Fruit fly (Drosophila melanogaster): Measurements from ENCODE around the gene TpnC73F.

Gene TpnC73F

DNA sequence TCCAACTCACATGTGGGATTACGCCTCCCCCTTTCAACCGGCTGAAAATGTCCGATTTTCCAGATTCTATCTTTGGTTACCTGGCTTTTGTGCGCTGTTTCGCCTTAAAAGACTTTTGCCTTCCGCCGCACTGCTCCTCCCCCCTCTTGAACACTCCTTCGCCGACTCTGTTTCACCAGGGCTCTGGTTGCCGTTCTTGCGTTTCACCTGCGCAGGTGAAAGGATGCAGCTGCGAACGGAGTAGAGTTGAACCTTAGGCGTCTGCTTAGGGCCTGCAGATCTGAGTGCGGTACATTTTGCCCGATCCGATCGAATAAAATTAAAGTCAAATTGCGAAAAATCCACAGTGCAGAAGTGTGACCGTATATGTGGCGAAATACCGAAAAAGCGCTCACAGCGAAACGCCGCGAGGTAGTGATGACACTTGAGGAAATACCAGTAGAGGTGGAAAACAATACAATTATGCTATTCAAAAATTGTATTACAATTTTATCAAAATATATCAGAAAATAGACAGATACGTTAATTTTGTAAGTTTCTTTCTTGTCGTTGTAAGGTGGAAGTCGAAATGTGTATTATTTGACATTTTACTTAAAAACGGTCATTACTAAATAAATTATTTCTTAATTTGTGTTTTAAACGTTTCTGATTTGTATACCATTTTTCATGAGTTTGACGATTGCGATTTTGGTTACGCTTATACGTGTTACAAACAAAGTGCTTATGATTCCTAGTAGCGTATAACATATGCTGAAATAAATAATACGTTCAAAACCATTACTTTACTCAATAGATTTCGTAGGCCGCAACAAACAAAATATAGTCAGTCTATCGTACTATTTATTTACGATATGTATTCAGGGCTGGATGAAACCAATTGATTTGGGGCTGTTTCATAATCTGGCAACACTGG lies 29.9 kb upstream of the TpnC73F start, which contains the start of the genes CG6664 and CG7728 (continued):
- TF ChIP-seq CG12942 (GFP tag; optimal IDR thresholded peaks at IDR 0.05) (peak; percentile 40), Hsf (GFP tag; optimal IDR thresholded peaks at IDR 0.05) (peak; percentile 46), ab (GFP tag; optimal IDR thresholded peaks at IDR 0.05) (peak; percentile 9), Ada2b (GFP tag; IDR thresholded peaks at IDR 0.05) (0 out of 2 replicates have a peak, but pooled peaks have one; percentile 17), CG13424 (tag; optimal IDR thresholded peaks at IDR 0.05) (peak; percentile 68), fd96Cb (tag; optimal IDR thresholded peaks at IDR 0.05) (peak; percentile 20), CG4617 (GFP tag; optimal IDR thresholded peaks at IDR 0.05; ENCODE audit: borderline replicate concordance) (peak; percentile 87), CG12155 (GFP tag; optimal IDR thresholded peaks at IDR 0.05) (peak; percentile 35), ato (GFP tag; IDR thresholded peaks at IDR 0.05; ENCODE audit: partially characterized antibody) (no peak), CG9609 (GFP tag; optimal IDR thresholded peaks at IDR 0.05) (peak; percentile 37), CG14050 (GFP tag; IDR thresholded peaks at IDR 0.05) (0 out of 3 replicates have a peak, but pooled peaks have one; percentile 11), crp (GFP tag; optimal IDR thresholded peaks at IDR 0.05) (peak in 1 of 2 experiments; percentile 9), Dad (GFP tag; optimal IDR thresholded peaks at IDR 0.05) (peak; percentile 5), hb (GFP tag; IDR thresholded peaks at IDR 0.05; ENCODE audit: partially characterized antibody) (no peak), pho (GFP tag; optimal IDR thresholded peaks at IDR 0.05) (peak; percentile 53), CG3726 (GFP tag; IDR thresholded peaks at IDR 0.05) (0 out of 3 replicates have a peak, but pooled peaks have one; percentile 21), CG1647 (GFP tag; optimal IDR thresholded peaks at IDR 0.05) (peak; percentile 47), CG7745 (tag; optimal IDR thresholded peaks at IDR 0.05) (no peak), tio (GFP tag; optimal IDR thresholded peaks at IDR 0.05) (no peak), CG11456 (GFP tag; IDR thresholded peaks at IDR 0.05) (peak; percentile 74; the same call in 2 of the 3 replicates), BtbVII (GFP tag; optimal IDR thresholded peaks at IDR 0.05) (no peak), chm (GFP tag; IDR thresholded peaks at IDR 0.05) (peak; percentile 57; the same call in 1 of the 2 replicates), hbn (GFP tag; IDR thresholded peaks at IDR 0.05; ENCODE audit: partially characterized antibody) (0 out of 2 replicates have a peak, but pooled peaks have one; percentile 35), ind (GFP tag; optimal IDR thresholded peaks at IDR 0.05) (peak; percentile 45), CG1529 (GFP tag; optimal IDR thresholded peaks at IDR 0.05) (peak; percentile 47), Ptx1 (GFP tag; IDR thresholded peaks at IDR 0.05) (peak; percentile 60), CG7963 (GFP tag; IDR thresholded peaks at IDR 0.05; ENCODE audit: partially characterized antibody) (peak; percentile 56; the same call in 1 of the 3 replicates), otp (GFP tag; IDR thresholded peaks at IDR 0.05) (0 out of 3 replicates have a peak, but pooled peaks have one; percentile 33), CG11696 (GFP tag; IDR thresholded peaks at IDR 0.05) (no peak), CG10274 (GFP tag; optimal IDR thresholded peaks at IDR 0.05) (no peak), Max (GFP tag; optimal IDR thresholded peaks at IDR 0.05) (peak; percentile 46), Med (GFP tag) (peak; percentile 79), Gsc (GFP tag; IDR thresholded peaks at IDR 0.05) (no peak), CG1792 (GFP tag; optimal IDR thresholded peaks at IDR 0.05) (no peak), Rx (GFP tag; IDR thresholded peaks at IDR 0.05) (peak; percentile 50; the same call in 1 of the 2 replicates), Opbp (GFP tag; IDR thresholded peaks at IDR 0.05; ENCODE audit: partially characterized antibody) (peak; percentile 16; the same call in 2 of the 3 replicates), CG18599 (GFP tag; optimal IDR thresholded peaks at IDR 0.05) (peak; percentile 13), Hr3 (GFP tag; optimal IDR thresholded peaks at IDR 0.05) (peak; percentile 9), org-1 (GFP tag; optimal IDR thresholded peaks at IDR 0.05) (no peak), TFAM (GFP tag; optimal IDR thresholded peaks at IDR 0.05) (no peak), CG33557 (GFP tag; optimal IDR thresholded peaks at IDR 0.05) (peak; percentile 55), H2.0 (GFP tag; IDR thresholded peaks at IDR 0.05) (peak; percentile 62; the same call in 1 of the 2 replicates), ken (GFP tag; IDR thresholded peaks at IDR 0.05) (peak; percentile 76), CG32772 (GFP tag; IDR thresholded peaks at IDR 0.05) (peak; percentile 37; the same call in 1 of the 2 replicates), CG4404 (GFP tag; IDR thresholded peaks at IDR 0.05) (no peak), klu (GFP tag; IDR thresholded peaks at IDR 0.05) (no peak), CG4328 (GFP tag; optimal IDR thresholded peaks at IDR 0.05) (peak; percentile 56)
